Fruit fly (Drosophila melanogaster) whole organism, embryonic: Measurements from ENCODE around the gene Prosalpha6T.

ENCODE experiments used
- NfI ChIP-seq: fragments of 200-800 bp; sonication (Bioruptor generic); optimal IDR thresholded peaks from 3 replicates; lab custom pipeline; 2018; ENCODE audit warnings: missing biosample characterization, mild to moderate bottlenecking, missing genetic modification characterization, moderate library complexity
- Ravus ChIP-seq: fragments of 200-800 bp; sonication (Bioruptor generic); IDR thresholded peaks from 2 replicates; pipeline ENCODE4 v1.3.6; 2022; ENCODE audit warnings: missing biosample characterization, missing genetic modification characterization
- Six4 ChIP-seq: fragments of 200-800 bp; sonication (Bioruptor generic); optimal IDR thresholded peaks from 2 replicates; lab custom pipeline; 2016; ENCODE audit warnings: missing biosample characterization, missing genetic modification characterization
- Xbp1 ChIP-seq: fragments of 200-800 bp; sonication (Bioruptor generic); optimal IDR thresholded peaks from 3 replicates; lab custom pipeline; 2016; ENCODE audit warnings: missing biosample characterization, mild to moderate bottlenecking, missing genetic modification characterization
- hth ChIP-seq: fragments of >200 bp; optimal IDR thresholded peaks from 2 replicates; lab custom pipeline; 2017; ENCODE audit warnings: inconsistent platforms
- kah ChIP-seq: fragments of 200-800 bp; sonication (Bioruptor generic); optimal IDR thresholded peaks from 2 replicates; lab custom pipeline; 2018; ENCODE audit warnings: missing biosample characterization, mild to moderate bottlenecking, missing genetic modification characterization
- sna ChIP-seq: fragments of 200-800 bp; sonication (Bioruptor generic); IDR thresholded peaks from 2 replicates; pipeline ENCODE4 v1.3.6; 2022; ENCODE audit warnings: missing biosample characterization, missing genetic modification characterization; ENCODE audit not compliant: partially characterized antibody

- TF ChIP-seq kah (GFP tag; lab: Kevin White, UChicago), result no peak
- TF ChIP-seq Six4, result no peak
- no peak for TF ChIP-seq hth (lab: Kevin White, UChicago)
- TF ChIP-seq Ravus (GFP tag; lab: Robert Waterston, UW), result no peak
- TF ChIP-seq sna (GFP tag; lab: Robert Waterston, UW), result no peak
- no peak for TF ChIP-seq NfI
- TF ChIP-seq Xbp1 (GFP tag; lab: Kevin White, UChicago), result no peak
Observed at dm6 chr2L:13206857-13207463, 24.9 kb upstream of the Prosalpha6T start.
